Worm (Caenorhabditis elegans) whole organism, L2 larva: ENCODE measurements around the gene K09H11.9.

Experiments
- alr-1 ChIP-seq: fragments of 150-350 bp; optimal IDR thresholded peaks from 2 replicates; lab custom pipeline; 2014; ENCODE audit warnings: missing biosample characterization, missing genetic modification characterization
- ama-1 ChIP-seq: fragments of 150-350 bp; optimal IDR thresholded peaks from 2 replicates; lab custom pipeline; 2018; ENCODE audit warnings: inconsistent platforms
- ceh-16 ChIP-seq: fragments of 150-350 bp; optimal IDR thresholded peaks from 2 replicates; lab custom pipeline; 2014; ENCODE audit warnings: missing biosample characterization, missing genetic modification characterization
- ceh-82 ChIP-seq: fragments of 150-350 bp; optimal IDR thresholded peaks from 2 replicates; lab custom pipeline; 2014; ENCODE audit warnings: missing biosample characterization, missing genetic modification characterization
- elt-3 ChIP-seq: sonication (generic microtip); optimal IDR thresholded peaks from 2 replicates; lab custom pipeline; 2017; ENCODE audit warnings: missing biosample characterization, missing genetic modification characterization
- fos-1 ChIP-seq: fragments of 150-350 bp; optimal IDR thresholded peaks from 2 replicates; lab custom pipeline; 2014; ENCODE audit warnings: missing biosample characterization, missing genetic modification characterization
- nhr-23 ChIP-seq: fragments of 150-350 bp; optimal IDR thresholded peaks from 2 replicates; lab custom pipeline; 2014; ENCODE audit warnings: missing biosample characterization, missing genetic modification reagents, missing genetic modification characterization
- nhr-6 ChIP-seq: fragments of 150-350 bp; optimal IDR thresholded peaks from 2 replicates; lab custom pipeline; 2014; ENCODE audit warnings: missing biosample characterization, missing genetic modification characterization
- sma-9 ChIP-seq, 2 experiments: fragments of 150-350 bp in 1 of 2; sonication (generic microtip) in 1 of 2; optimal IDR thresholded peaks; 2 replicates each; lab custom pipeline; 2014 to 2016; ENCODE audit warnings: missing genetic modification characterization in 2 of 2, mild to moderate bottlenecking in 1 of 2, missing biosample characterization in 1 of 2, missing compliant biosample characterization in 1 of 2, missing genetic modification reagents in 1 of 2, moderate library complexity in 1 of 2
- unc-55 ChIP-seq: fragments of 150-350 bp; sonication (generic microtip); optimal IDR thresholded peaks from 3 replicates; lab custom pipeline; 2014; ENCODE audit warnings: missing biosample characterization, missing genetic modification reagents, missing genetic modification characterization
- unc-62 ChIP-seq: fragments of 150-350 bp; optimal IDR thresholded peaks from 2 replicates; lab custom pipeline; 2014; ENCODE audit warnings: missing biosample characterization, missing genetic modification reagents, missing genetic modification characterization
- ztf-11 ChIP-seq: sonication (generic microtip); optimal IDR thresholded peaks from 2 replicates; lab custom pipeline; 2017; ENCODE audit warnings: missing biosample characterization, missing genetic modification characterization

ce11 chrV:5713510-5713909, 2.9 kb downstream of the K09H11.9 start:
- TF ChIP-seq alr-1 (tag; lab: Kevin White, UChicago) (no peak), ama-1 (lab: Kevin White, UChicago) (no peak), unc-62 (no peak), fos-1 (tag; lab: Kevin White, UChicago) (no peak), ceh-82 (tag; lab: Kevin White, UChicago) (no peak), nhr-23 (tag; lab: Kevin White, UChicago) (no peak), ztf-11 (no peak), ceh-16 (tag; lab: Kevin White, UChicago) (no peak), unc-55 (GFP tag; lab: Kevin White, UChicago) (no peak), elt-3 (tag; lab: Kevin White, UChicago) (no peak), sma-9 (GFP tag; optimal IDR thresholded peaks at IDR 0.05; lab: Kevin White, UChicago) (no peak), sma-9 (tag; optimal IDR thresholded peaks at IDR 0.05; lab: Kevin White, UChicago) (no peak), nhr-6 (tag; lab: Kevin White, UChicago) (no peak)
